Fruit fly (Drosophila melanogaster) whole organism: Measurements from ENCODE around the gene CG2964.

Experiments used
- EcR ChIP-seq, 2 experiments: fragments of >200 bp; optimal IDR thresholded peaks; 2 replicates each; lab custom pipeline; 2017; ENCODE audit warnings: missing biosample characterization in 2 of 2, missing genetic modification characterization in 2 of 2, missing genetic modification reagents in 2 of 2
- pan ChIP-seq: fragments of >200 bp; optimal IDR thresholded peaks from 2 replicates; lab custom pipeline; 2017
- usp ChIP-seq: fragments of >200 bp; optimal IDR thresholded peaks from 2 replicates; lab custom pipeline; 2017; ENCODE audit warnings: missing biosample characterization, missing genetic modification characterization, mixed read lengths

DNA sequence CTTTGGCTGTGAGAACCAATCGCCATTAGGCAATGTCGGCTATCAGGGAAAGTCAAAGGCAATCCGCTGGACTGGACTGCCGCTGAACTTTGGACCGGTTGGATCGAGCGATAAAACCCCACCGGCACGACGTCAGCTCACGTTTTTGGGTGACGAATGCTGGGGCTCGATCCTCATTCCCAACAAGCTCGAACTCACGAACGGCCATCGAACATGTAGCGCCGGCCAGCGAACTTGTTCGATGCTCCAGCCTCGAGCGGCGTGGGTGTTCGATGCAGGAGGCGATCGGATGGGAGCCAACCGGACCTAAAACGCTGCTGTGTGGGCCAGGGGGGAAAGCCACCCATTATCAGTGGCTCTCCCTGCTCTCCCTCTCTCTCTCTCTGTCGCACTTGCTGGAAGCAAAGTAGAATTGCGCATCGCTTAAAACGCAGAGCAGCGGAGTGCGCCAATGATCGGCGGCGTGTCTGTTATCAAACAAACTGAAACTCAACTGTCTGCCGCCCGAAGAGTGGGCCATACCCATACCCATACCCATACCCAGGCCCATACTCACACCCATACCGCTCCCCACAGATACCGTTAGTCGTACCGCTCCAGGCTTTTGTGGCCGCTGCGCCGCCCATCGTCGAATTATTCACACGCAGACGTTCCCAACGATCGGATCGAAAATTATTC, 7.5 kb upstream of the CG2964 start, which contains the start of gene daw:
- TF ChIP-seq EcR (GFP tag; optimal IDR thresholded peaks at IDR 0.05; lab: Kevin White, UChicago) (no peak), pan (lab: Kevin White, UChicago) (no peak), usp (GFP tag; lab: Kevin White, UChicago) (no peak)
